Fruit fly (Drosophila melanogaster) S2 (cell line): Measurements from ENCODE around the gene Nedd8.

Experiments used
- CG8478 ChIP-seq: fragments of >200 bp; optimal IDR thresholded peaks from 2 replicates; lab custom pipeline; 2018
- CTCF ChIP-seq, 2 experiments: fragments of >200 bp; optimal IDR thresholded peaks; 2 replicates each; lab custom pipeline; 2018

The Nedd8 gene

dm6 chr2L:18981484-18981883 is 29.8 kb upstream of the Nedd8 start:
- TF ChIP-seq CTCF (optimal IDR thresholded peaks at IDR 0.05; lab: Kevin White, UChicago) = no peak
- TF ChIP-seq CG8478 (lab: Kevin White, UChicago) = no peak

- TF ChIP-seq CTCF (optimal IDR thresholded peaks at IDR 0.05; lab: Kevin White, UChicago) (no peak), CG8478 (lab: Kevin White, UChicago) (no peak)
Observed at dm6 chr2L:18980982-18981381, 29.3 kb upstream of the Nedd8 start.

dm6 chr2L:18979407-18979806 is 27.8 kb upstream of the Nedd8 start:
- TF ChIP-seq CG8478 (lab: Kevin White, UChicago) (no peak), CTCF (optimal IDR thresholded peaks at IDR 0.05; lab: Kevin White, UChicago) (no peak)

- TF ChIP-seq CG8478 (lab: Kevin White, UChicago) = no peak
- no peak for TF ChIP-seq CTCF (optimal IDR thresholded peaks at IDR 0.05; lab: Kevin White, UChicago)
Observed at dm6 chr2L:18978923-18979322, 27.3 kb upstream of the Nedd8 start.

- TF ChIP-seq CG8478 (lab: Kevin White, UChicago) (no peak), CTCF (optimal IDR thresholded peaks at IDR 0.05; lab: Kevin White, UChicago) (no peak)
Observed at dm6 chr2L:18976749-18977148, 25.1 kb upstream of the Nedd8 start.

dm6 chr2L:18974063-18974779 is 22.6 kb upstream of the Nedd8 start, which contains the start of the genes L2HGDH and CG10431:
TSS of gene L2HGDH (minus strand) at chr2L:18974448.
TSS of gene CG10431 (plus strand) at chr2L:18974710.
- TF ChIP-seq CG8478 (lab: Kevin White, UChicago) = no peak
- TF ChIP-seq CTCF (optimal IDR thresholded peaks at IDR 0.05; lab: Kevin White, UChicago) = no peak

dm6 chr2L:18968370-18969105 is 16.9 kb upstream of the Nedd8 start, which contains the start of the genes Nak and Tango6:
TSS of gene Nak (minus strand) at chr2L:18968744.
TSS of gene Tango6 (plus strand) at chr2L:18969028.
- TF ChIP-seq CTCF (optimal IDR thresholded peaks at IDR 0.05; lab: Kevin White, UChicago) = no peak
- no peak for TF ChIP-seq CG8478 (lab: Kevin White, UChicago)

dm6 chr2L:18967897-18968296 is 16.3 kb upstream of the Nedd8 start:
- no peak for TF ChIP-seq CTCF (optimal IDR thresholded peaks at IDR 0.05; lab: Kevin White, UChicago)
- no peak for TF ChIP-seq CG8478 (lab: Kevin White, UChicago)

- TF ChIP-seq CTCF (optimal IDR thresholded peaks at IDR 0.05; lab: Kevin White, UChicago) (no peak), CG8478 (lab: Kevin White, UChicago) (no peak)
Observed at dm6 chr2L:18966844-18967243, 15.2 kb upstream of the Nedd8 start.

dm6 chr2L:18966214-18966556 is 14.5 kb upstream of the Nedd8 start:
- no peak for TF ChIP-seq CG8478 (lab: Kevin White, UChicago)
- TF ChIP-seq CTCF (optimal IDR thresholded peaks at IDR 0.05; lab: Kevin White, UChicago) = no peak

- no peak for TF ChIP-seq CTCF (optimal IDR thresholded peaks at IDR 0.05; lab: Kevin White, UChicago)
Observed at dm6 chr2L:18965367-18966213, 14.0 kb upstream of the Nedd8 start.

- TF ChIP-seq CG8478 (lab: Kevin White, UChicago) (no peak), CTCF (optimal IDR thresholded peaks at IDR 0.05; lab: Kevin White, UChicago) (no peak)
Observed at dm6 chr2L:18957142-18957674, 5.6 kb upstream of the Nedd8 start, which contains the start of gene Bhmt. TSS of gene Bhmt (minus strand) at chr2L:18957311.

dm6 chr2L:18955666-18956065 is 4.0 kb upstream of the Nedd8 start:
- no peak for TF ChIP-seq CTCF (optimal IDR thresholded peaks at IDR 0.05; lab: Kevin White, UChicago)
- no peak for TF ChIP-seq CG8478 (lab: Kevin White, UChicago)

dm6 chr2L:18954255-18954715 is 2.6 kb upstream of the Nedd8 start, which contains the start of gene CG10621:
TSS of gene CG10621 (minus strand) at chr2L:18954431.
- TF ChIP-seq CG8478 (lab: Kevin White, UChicago) = no peak
